Worm (Caenorhabditis elegans) whole organism, midembryonic: ENCODE data around the gene Y59E9AL.4.

Source experiments
- T22C8.4 ChIP-seq: fragments of 200-800 bp; sonication (Bioruptor generic); IDR thresholded peaks from 2 replicates; pipeline ENCODE4 v1.3.6; 2022; ENCODE audit warnings: missing genetic modification characterization, missing compliant biosample characterization
- flt-1 ChIP-seq: fragments of 200-800 bp; sonication (Bioruptor generic); IDR thresholded peaks from 2 replicates; pipeline ENCODE4 v1.3.6; 2022; ENCODE audit warnings: missing genetic modification characterization, missing compliant biosample characterization
- med-1 ChIP-seq: sonication (generic microtip); optimal IDR thresholded peaks from 2 replicates; lab custom pipeline; 2017; ENCODE audit warnings: missing genetic modification characterization, mild to moderate bottlenecking, missing compliant biosample characterization, antibody characterized with exemption, missing genetic modification reagents; ENCODE audit not compliant: insufficient read depth
- ref-1 ChIP-seq: fragments of 200-800 bp; sonication (Bioruptor generic); conservative IDR thresholded peaks from 2 replicates; pipeline ENCODE4 v1.3.6; 2022; ENCODE audit warnings: missing genetic modification reagents, missing genetic modification characterization, missing compliant biosample characterization
- tab-1 ChIP-seq: fragments of 200-800 bp; sonication (Bioruptor generic); IDR thresholded peaks from 2 replicates; pipeline ENCODE4 v1.3.6; 2022; ENCODE audit warnings: missing genetic modification characterization, missing compliant biosample characterization
- ztf-29 ChIP-seq: fragments of 200-800 bp; sonication (Bioruptor generic); IDR thresholded peaks from 2 replicates; pipeline ENCODE4 v1.3.6; 2022; ENCODE audit warnings: missing genetic modification reagents, missing genetic modification characterization, missing compliant biosample characterization

ce11 chrIV:5186480-5187205 lies 28.3 kb downstream of the Y59E9AL.4 start, which contains the start of the genes W03F8.6 and mtrf-1L:
- TF ChIP-seq tab-1 (GFP tag; lab: Robert Waterston, UW), result no peak
- no peak for TF ChIP-seq med-1
- no peak for TF ChIP-seq flt-1
- no peak for TF ChIP-seq ztf-29 (GFP tag; lab: Robert Waterston, UW)
- TF ChIP-seq T22C8.4, result no peak
- no peak for TF ChIP-seq ref-1 (GFP tag; lab: Robert Waterston, UW)
